Worm (Caenorhabditis elegans) whole organism, young adult: ENCODE results near the gene jac-1.
"Not testable (repeated sequence)": the region's sequence is repeated elsewhere in the genome, so short reads cannot be mapped to it uniquely, and the experiment has no call there.

Experiments used
- B0261.1 ChIP-seq: sonication (generic microtip); optimal IDR thresholded peaks from 2 replicates; lab custom pipeline; 2016; ENCODE audit warnings: mild to moderate bottlenecking, missing genetic modification characterization, moderate library complexity, missing compliant biosample characterization
- B0336.3 ChIP-seq: fragments of 200-800 bp; sonication (Bioruptor generic); IDR thresholded peaks from 2 replicates; pipeline ENCODE4 v1.3.6; 2022; ENCODE audit warnings: missing genetic modification characterization, missing compliant biosample characterization
- D2030.7 ChIP-seq: fragments of 200-800 bp; sonication (Bioruptor generic); IDR thresholded peaks from 2 replicates; pipeline ENCODE4 v1.3.6; 2022; ENCODE audit warnings: missing genetic modification reagents, missing genetic modification characterization, missing compliant biosample characterization
- F33H1.4 ChIP-seq: fragments of 200-800 bp; sonication (Bioruptor generic); IDR thresholded peaks from 2 replicates; pipeline ENCODE4 v1.3.6; 2022; ENCODE audit warnings: missing genetic modification reagents, missing genetic modification characterization, missing compliant biosample characterization
- F52B5.7 ChIP-seq: sonication (generic microtip); optimal IDR thresholded peaks from 2 replicates; lab custom pipeline; 2016; ENCODE audit warnings: mild to moderate bottlenecking, missing genetic modification characterization, missing compliant biosample characterization
- K11D2.4 ChIP-seq: fragments of 200-800 bp; sonication (Bioruptor generic); IDR thresholded peaks from 2 replicates; pipeline ENCODE4 v1.3.6; 2022; ENCODE audit warnings: missing genetic modification reagents, missing genetic modification characterization, missing compliant biosample characterization
- T26A5.8 ChIP-seq: sonication (generic microtip); optimal IDR thresholded peaks from 2 replicates; lab custom pipeline; 2016; ENCODE audit warnings: missing genetic modification characterization, missing compliant biosample characterization
- ama-1 ChIP-seq, 3 experiments: fragments of 150-350 bp in 1 of 3; sonication (generic microtip) in 2 of 3; optimal IDR thresholded peaks; 2 replicates each; lab custom pipeline; 2014 to 2018; ENCODE audit warnings: missing biosample characterization in 2 of 3, missing genetic modification characterization in 2 of 3, missing genetic modification reagents in 2 of 3
- aptf-2 ChIP-seq: fragments of 200-800 bp; sonication (Bioruptor generic); conservative IDR thresholded peaks from 2 replicates; pipeline ENCODE4 v1.3.6; 2022; ENCODE audit warnings: missing genetic modification reagents, missing genetic modification characterization, missing compliant biosample characterization
- atf-7 ChIP-seq: sonication (generic microtip); optimal IDR thresholded peaks from 2 replicates; lab custom pipeline; 2017; ENCODE audit warnings: mild to moderate bottlenecking, missing genetic modification characterization, missing compliant biosample characterization
- attf-6 ChIP-seq: fragments of 200-800 bp; sonication (Bioruptor generic); IDR thresholded peaks from 2 replicates; pipeline ENCODE4 v1.3.6; 2022; ENCODE audit warnings: missing genetic modification reagents, missing genetic modification characterization, missing compliant biosample characterization
- bed-1 ChIP-seq: fragments of 200-800 bp; sonication (Bioruptor generic); IDR thresholded peaks from 2 replicates; pipeline ENCODE4 v1.3.6; 2022; ENCODE audit warnings: missing genetic modification reagents, missing genetic modification characterization, missing compliant biosample characterization
- bed-2 ChIP-seq: fragments of 200-800 bp; sonication (Bioruptor generic); IDR thresholded peaks from 2 replicates; pipeline ENCODE4 v1.3.6; 2022; ENCODE audit warnings: missing genetic modification reagents, missing genetic modification characterization, missing compliant biosample characterization
- ccch-3 ChIP-seq: fragments of 200-800 bp; sonication (Bioruptor generic); optimal IDR thresholded peaks from 2 replicates; lab custom pipeline; 2018; ENCODE audit warnings: mild to moderate bottlenecking, missing genetic modification characterization, missing compliant biosample characterization
- cebp-2 ChIP-seq: fragments of 200-800 bp; sonication (Bioruptor generic); IDR thresholded peaks from 2 replicates; pipeline ENCODE4 v1.3.6; 2022; ENCODE audit warnings: missing genetic modification characterization, missing compliant biosample characterization
- ceh-27 ChIP-seq: fragments of 200-800 bp; sonication (Bioruptor generic); optimal IDR thresholded peaks from 2 replicates; lab custom pipeline; 2018; ENCODE audit warnings: mild to moderate bottlenecking, missing genetic modification characterization, moderate library complexity, missing compliant biosample characterization
- ekl-4 ChIP-seq: fragments of 200-800 bp; sonication (Bioruptor generic); IDR thresholded peaks from 2 replicates; pipeline ENCODE4 v1.3.6; 2022; ENCODE audit warnings: missing genetic modification reagents, missing genetic modification characterization, missing compliant biosample characterization
- hmg-1.2 ChIP-seq: fragments of 200-800 bp; sonication (Bioruptor generic); IDR thresholded peaks from 2 replicates; pipeline ENCODE4 v1.3.6; 2022; ENCODE audit warnings: missing genetic modification reagents, missing genetic modification characterization, missing compliant biosample characterization
- hsf-1 ChIP-seq: fragments of 200-800 bp; sonication (Bioruptor generic); IDR thresholded peaks from 2 replicates; pipeline ENCODE4 v1.3.6; 2022; ENCODE audit warnings: missing genetic modification reagents, missing genetic modification characterization, missing compliant biosample characterization
- lag-1 ChIP-seq: fragments of 200-800 bp; sonication (Bioruptor generic); IDR thresholded peaks from 2 replicates; pipeline ENCODE4 v1.3.6; 2022; ENCODE audit warnings: missing genetic modification reagents, missing genetic modification characterization, missing compliant biosample characterization
- let-607 ChIP-seq, 2 experiments: fragments of 200-800 bp in 1 of 2; sonication (Bioruptor generic) in 1 of 2; sonication (generic microtip) in 1 of 2; optimal IDR thresholded peaks; 2 replicates each; lab custom pipeline; 2016 to 2018; ENCODE audit warnings: mild to moderate bottlenecking in 2 of 2, missing compliant biosample characterization in 2 of 2, missing genetic modification characterization in 2 of 2, moderate library complexity in 2 of 2, missing genotype in 1 of 2
- mes-4 ChIP-seq: sonication (generic microtip); optimal IDR thresholded peaks from 2 replicates; lab custom pipeline; 2016; ENCODE audit warnings: missing genotype, missing genetic modification characterization, missing compliant biosample characterization
- mxl-1 ChIP-seq: sonication (generic microtip); optimal IDR thresholded peaks from 2 replicates; lab custom pipeline; 2016; ENCODE audit warnings: missing genetic modification characterization, missing compliant biosample characterization
- nhr-120 ChIP-seq: fragments of 200-800 bp; sonication (Bioruptor generic); IDR thresholded peaks from 2 replicates; pipeline ENCODE4 v1.3.6; 2022; ENCODE audit warnings: missing genetic modification characterization, missing compliant biosample characterization
- nhr-90 ChIP-seq: sonication (generic microtip); optimal IDR thresholded peaks from 2 replicates; lab custom pipeline; 2016; ENCODE audit warnings: missing genotype, mild to moderate bottlenecking, missing genetic modification characterization, missing compliant biosample characterization
- pbrm-1 ChIP-seq: fragments of 200-800 bp; sonication (Bioruptor generic); IDR thresholded peaks from 2 replicates; pipeline ENCODE4 v1.3.6; 2022; ENCODE audit warnings: missing genetic modification reagents, missing genetic modification characterization, missing compliant biosample characterization
- rpc-1 ChIP-seq, 2 experiments: fragments of 150-350 bp in 1 of 2; sonication (generic microtip) in 1 of 2; optimal IDR thresholded peaks; 2 replicates each; lab custom pipeline; 2014 to 2018; ENCODE audit warnings: missing biosample characterization in 1 of 2, missing genetic modification characterization in 1 of 2, missing genetic modification reagents in 1 of 2, missing genotype in 1 of 2
- sdz-38 ChIP-seq: sonication (generic microtip); optimal IDR thresholded peaks from 2 replicates; lab custom pipeline; 2016; ENCODE audit warnings: missing genotype, missing genetic modification characterization, missing compliant biosample characterization
- snpc-4 ChIP-seq, 5 experiments: fragments of 150-350 bp in 1 of 5; sonication (generic microtip) in 4 of 5; optimal IDR thresholded peaks; 2 replicates each; lab custom pipeline; 2014 to 2018; ENCODE audit warnings: missing genetic modification characterization in 5 of 5, missing biosample characterization in 3 of 5, antibody characterized with exemption in 2 of 5, mild to moderate bottlenecking in 2 of 5, missing compliant biosample characterization in 2 of 5, missing genotype in 2 of 5, moderate library complexity in 2 of 5, missing genetic modification reagents in 1 of 5
- tbp1 ChIP-seq: fragments of 200-800 bp; sonication (Bioruptor generic); optimal IDR thresholded peaks from 2 replicates; lab custom pipeline; 2018; ENCODE audit warnings: mild to moderate bottlenecking, missing genetic modification characterization, missing compliant biosample characterization
- tlf-1 ChIP-seq: fragments of 200-800 bp; sonication (Bioruptor generic); optimal IDR thresholded peaks from 2 replicates; lab custom pipeline; 2018; ENCODE audit warnings: mild to moderate bottlenecking, missing genetic modification characterization, missing compliant biosample characterization

Gene jac-1

DNA sequence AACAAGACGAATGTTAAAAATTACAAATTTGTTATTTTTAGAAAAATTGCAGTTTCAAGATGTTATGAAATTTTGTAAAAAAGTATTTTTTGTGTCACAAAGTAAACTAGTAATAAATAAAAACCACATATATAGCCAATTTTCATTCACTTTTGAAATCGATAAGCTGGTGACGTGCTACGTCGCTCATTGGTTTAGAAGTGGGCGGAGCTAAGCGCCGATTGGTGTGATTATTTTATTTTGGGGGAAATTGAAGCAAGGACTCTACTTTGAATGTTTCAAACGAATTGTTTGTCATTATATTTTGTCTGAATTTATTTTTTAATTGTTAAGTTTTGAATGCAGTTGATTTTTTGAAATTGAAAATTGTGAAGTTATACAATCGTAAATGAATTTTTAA lies 7.7 kb upstream of the jac-1 start:
- no peak for TF ChIP-seq bed-2 (GFP tag; lab: Robert Waterston, UW)
- TF ChIP-seq aptf-2 (GFP tag; lab: Robert Waterston, UW): no peak
- no peak for TF ChIP-seq cebp-2 (GFP tag; lab: Robert Waterston, UW)
- no peak for TF ChIP-seq bed-1 (GFP tag; lab: Robert Waterston, UW)
- TF ChIP-seq tbp1: no peak
- no peak for TF ChIP-seq mes-4 (tag; lab: Kevin White, UChicago)
- no peak for TF ChIP-seq ceh-27 (GFP tag; lab: Kevin White, UChicago)
- TF ChIP-seq sdz-38 (tag; lab: Kevin White, UChicago): no peak
- no peak for TF ChIP-seq mxl-1 (tag; lab: Kevin White, UChicago)
- no peak for TF ChIP-seq F33H1.4 (GFP tag; lab: Robert Waterston, UW)
- no peak for TF ChIP-seq ama-1 (optimal IDR thresholded peaks at IDR 0.05; lab: Kevin White, UChicago)
- TF ChIP-seq ama-1 (GFP tag; optimal IDR thresholded peaks at IDR 0.05; lab: Kevin White, UChicago): no peak
- no peak for TF ChIP-seq pbrm-1 (GFP tag; lab: Robert Waterston, UW)
- no peak for TF ChIP-seq ekl-4 (GFP tag; lab: Robert Waterston, UW)
- TF ChIP-seq K11D2.4 (GFP tag; lab: Robert Waterston, UW): no peak

DNA sequence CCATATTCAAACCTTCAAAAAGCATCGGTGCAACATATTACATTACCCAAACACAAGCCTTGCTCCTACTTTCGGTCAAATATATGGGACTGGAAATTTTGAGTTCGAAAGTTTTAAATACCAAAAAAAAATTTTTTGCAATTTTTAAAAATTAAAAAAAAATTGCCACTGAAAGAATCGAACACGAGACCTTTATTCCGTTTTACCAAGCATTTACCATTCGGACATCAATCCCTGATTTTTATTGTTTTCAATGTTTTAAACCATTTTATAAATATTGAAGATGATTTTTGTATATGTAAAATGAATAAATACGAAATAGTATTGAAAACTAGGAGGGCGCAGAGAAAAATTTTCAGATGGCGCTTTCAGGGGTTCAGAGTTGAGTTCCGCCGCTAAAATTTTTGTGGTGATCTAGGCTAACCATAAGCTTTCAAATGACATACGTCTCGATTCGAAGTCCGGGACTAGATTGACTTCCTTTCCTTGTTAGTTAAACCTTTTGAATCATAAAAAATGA lies 4.3 kb upstream of the jac-1 start:
- TF ChIP-seq rpc-1 (optimal IDR thresholded peaks at IDR 0.05; lab: Kevin White, UChicago) (peak; percentile 9), rpc-1 (tag; optimal IDR thresholded peaks at IDR 0.05; lab: Kevin White, UChicago) (peak; percentile 52), B0261.1 (tag; lab: Kevin White, UChicago) (peak; percentile 30), D2030.7 (0 out of 2 replicates have a peak, but pooled peaks have one; percentile 30), attf-6 (GFP tag; lab: Robert Waterston, UW) (peak; percentile 96), hsf-1 (GFP tag; lab: Robert Waterston, UW) (0 out of 2 replicates have a peak, but pooled peaks have one; percentile 33), snpc-4 (tag; optimal IDR thresholded peaks at IDR 0.05; lab: Kevin White, UChicago) (peak in 1 of 4 experiments; percentile 87), tbp1 (peak; percentile 68), hmg-1.2 (GFP tag; lab: Robert Waterston, UW) (peak; percentile 93)
- TF ChIP-seq snpc-4 (GFP tag; optimal IDR thresholded peaks at IDR 0.05; lab: Kevin White, UChicago): not testable (repeated sequence)

DNA sequence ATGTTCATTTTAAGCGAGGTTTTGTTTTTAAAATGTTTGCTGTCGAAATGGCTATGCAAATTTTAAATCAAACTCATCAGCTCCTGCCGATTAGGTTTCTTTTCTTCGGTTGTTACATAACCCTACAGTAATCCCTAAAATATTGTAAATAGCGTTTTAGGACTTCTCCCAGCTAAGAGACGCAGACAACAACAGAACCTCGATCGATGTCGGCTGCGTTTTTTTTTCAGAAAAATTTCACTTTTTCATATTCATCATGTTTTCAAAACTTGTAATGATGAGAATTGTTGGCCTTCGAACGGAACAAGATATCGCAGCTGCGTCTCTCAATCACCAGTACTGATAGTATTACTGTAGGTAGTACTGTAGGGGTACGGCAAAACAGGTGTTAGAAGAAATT lies 1.8 kb upstream of the jac-1 start:
- TF ChIP-seq K11D2.4 (GFP tag; lab: Robert Waterston, UW): no peak
- no peak for TF ChIP-seq lag-1
- TF ChIP-seq snpc-4 (GFP tag; optimal IDR thresholded peaks at IDR 0.05; lab: Kevin White, UChicago): no peak
- peak; percentile 14 to 74 (median 62) for TF ChIP-seq snpc-4 (tag; optimal IDR thresholded peaks at IDR 0.05; lab: Kevin White, UChicago)
- no peak for TF ChIP-seq B0336.3 (GFP tag; lab: Robert Waterston, UW)
- TF ChIP-seq ccch-3: no peak
- no peak for TF ChIP-seq T26A5.8 (tag; lab: Kevin White, UChicago)
- TF ChIP-seq, all 124 proteins: peak for 1

DNA sequence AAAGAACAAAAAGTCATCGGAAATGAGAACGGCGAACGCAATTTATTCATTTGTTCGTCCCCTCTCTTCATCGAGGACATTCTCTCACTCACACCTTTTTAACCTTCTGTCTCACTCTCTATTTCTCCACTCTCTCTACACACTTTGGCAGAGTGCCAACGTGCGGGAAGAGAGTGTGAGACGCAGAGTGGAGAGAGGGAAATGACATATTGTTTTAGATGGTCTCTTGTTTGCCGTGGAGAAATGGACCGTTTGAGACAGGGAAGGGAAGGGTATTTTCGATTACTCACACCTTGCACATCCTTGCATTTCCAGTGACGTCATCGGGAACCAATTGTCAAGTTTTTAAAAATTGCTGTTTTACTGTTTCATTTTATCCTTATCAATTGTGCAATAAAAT lies 2.5 kb downstream of the jac-1 start:
- TF ChIP-seq tbp1 (peak; percentile 6), let-607 (tag; optimal IDR thresholded peaks at IDR 0.05; lab: Kevin White, UChicago) (no peak), nhr-120 (GFP tag; lab: Robert Waterston, UW) (no peak), tlf-1 (GFP tag; lab: Kevin White, UChicago) (no peak), nhr-90 (tag; lab: Kevin White, UChicago) (no peak), snpc-4 (GFP tag; optimal IDR thresholded peaks at IDR 0.05; lab: Kevin White, UChicago) (no peak), snpc-4 (tag; optimal IDR thresholded peaks at IDR 0.05; lab: Kevin White, UChicago) (peak in 2 of 4 experiments; percentile 12 to 38), atf-7 (tag; lab: Kevin White, UChicago) (no peak), hmg-1.2 (GFP tag; lab: Robert Waterston, UW) (peak; percentile 57; the same call in 1 of the 2 replicates), F52B5.7 (tag; lab: Kevin White, UChicago) (no peak)
